Worm (Caenorhabditis elegans): Measurements from ENCODE around the gene Y56A3A.7.
A peak's percentile ranks its signal among the peaks of the same experiment; 100 is the strongest.

Y56A3A.7 gene

DNA sequence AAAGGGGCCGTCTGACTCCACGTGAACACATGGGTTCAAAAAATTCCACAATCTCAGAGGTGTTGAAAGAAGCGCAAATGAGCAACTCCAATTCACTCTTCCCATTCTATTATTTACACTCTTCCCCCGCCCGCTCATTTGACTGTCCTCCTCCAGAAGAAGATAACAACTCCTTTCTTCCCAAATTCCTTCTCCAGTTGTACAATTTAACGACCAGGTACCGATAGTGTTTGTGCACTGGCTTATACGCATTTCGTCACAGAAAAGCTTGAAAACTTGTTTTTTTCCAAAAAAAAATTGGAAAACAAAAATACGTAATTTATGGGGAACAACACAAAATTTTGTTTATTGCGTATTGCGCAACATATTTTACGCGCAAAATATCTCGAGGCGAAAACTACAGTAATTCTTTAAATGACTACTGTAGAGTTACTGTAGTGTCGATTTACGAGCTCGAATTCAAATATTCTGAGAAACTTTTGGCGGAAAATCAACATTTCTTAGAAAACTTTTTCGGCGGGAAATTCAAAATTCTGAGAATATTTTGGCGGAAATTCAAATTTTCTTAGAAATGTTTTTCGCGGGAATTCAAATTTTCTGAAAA lies 2.6 kb upstream of the Y56A3A.7 start:
- no peak for TF ChIP-seq W03F9.2 (tag; optimal IDR thresholded peaks at IDR 0.05)
- no peak for TF ChIP-seq dao-5 (tag; optimal IDR thresholded peaks at IDR 0.05)
- TF ChIP-seq him-1 (tag; optimal IDR thresholded peaks at IDR 0.05), result no peak

DNA sequence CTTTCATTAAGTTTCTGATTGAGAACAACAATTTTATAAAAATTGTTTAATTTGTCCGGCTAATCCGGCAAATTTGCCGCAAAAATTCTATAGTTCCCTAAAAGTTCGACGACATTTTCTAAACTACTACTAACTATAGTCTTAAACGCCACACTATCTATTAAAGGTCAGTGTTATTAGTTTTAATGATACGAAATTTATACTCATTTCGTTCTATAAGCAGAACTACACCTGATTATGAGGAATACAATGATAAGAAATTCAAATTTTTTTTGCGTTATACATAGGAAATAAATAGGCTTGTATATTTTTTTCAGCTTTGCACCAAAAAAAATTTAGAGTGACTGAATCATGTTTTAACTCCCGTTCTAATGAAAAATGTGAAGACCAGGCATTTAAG lies 1.6 kb upstream of the Y56A3A.7 start:
- TF ChIP-seq W03F9.2 (tag; optimal IDR thresholded peaks at IDR 0.05) (no peak), dao-5 (tag; optimal IDR thresholded peaks at IDR 0.05) (no peak), him-1 (tag; optimal IDR thresholded peaks at IDR 0.05) (no peak)

DNA sequence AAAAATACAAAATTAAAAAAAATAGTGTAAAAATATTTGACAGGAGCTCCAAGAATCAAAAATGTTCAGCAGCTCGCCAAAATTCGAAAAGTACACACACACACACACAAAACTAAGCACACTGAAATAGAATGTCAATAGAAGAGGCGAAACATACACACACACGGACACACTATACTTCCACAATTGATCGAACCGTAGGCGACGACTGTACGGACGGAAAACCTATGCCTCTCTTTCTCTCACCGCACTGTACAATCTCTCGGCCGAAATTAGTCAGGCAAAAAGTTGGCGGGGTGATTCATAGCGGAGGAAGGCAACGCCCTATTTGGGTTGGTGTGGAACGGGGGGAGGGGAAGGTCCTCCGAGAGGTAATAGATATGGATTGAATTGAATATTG lies 708 bp upstream of the Y56A3A.7 start:
- TF ChIP-seq W03F9.2 (tag; optimal IDR thresholded peaks at IDR 0.05) (no peak), him-1 (tag; optimal IDR thresholded peaks at IDR 0.05) (no peak), dao-5 (tag; optimal IDR thresholded peaks at IDR 0.05) (no peak)

ce11 chrIII:11946062-11946749 lies 613 bp downstream of the Y56A3A.7 start:
- TF ChIP-seq W03F9.2 (tag; optimal IDR thresholded peaks at IDR 0.05) (peak; percentile 74), him-1 (tag; optimal IDR thresholded peaks at IDR 0.05) (peak; percentile 89), dao-5 (tag; optimal IDR thresholded peaks at IDR 0.05) (no peak)

- TF ChIP-seq W03F9.2 (tag; optimal IDR thresholded peaks at IDR 0.05) (no peak), him-1 (tag; optimal IDR thresholded peaks at IDR 0.05) (no peak), dao-5 (tag; optimal IDR thresholded peaks at IDR 0.05) (no peak)
Measured at ce11 chrIII:11942664-11943063, 4.2 kb downstream of the Y56A3A.7 start.

DNA sequence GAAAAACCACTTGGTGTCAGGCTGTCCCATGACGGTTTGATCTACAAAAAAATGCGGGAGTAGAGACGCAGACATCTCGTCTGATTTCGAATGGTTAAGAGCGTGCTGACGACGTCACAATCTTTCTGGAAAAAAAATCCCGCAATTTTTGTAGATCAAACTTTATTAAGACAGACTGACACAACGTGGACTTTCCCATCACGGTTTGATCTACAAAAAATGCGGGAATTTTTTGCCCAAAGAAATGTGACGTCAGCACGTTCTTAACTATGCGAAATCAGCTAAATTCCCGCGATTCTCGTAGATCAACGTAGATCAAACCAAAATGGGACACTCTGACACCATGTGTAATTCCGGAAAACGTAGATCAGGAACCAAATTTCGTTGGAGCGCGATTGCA lies 8.3 kb downstream of the Y56A3A.7 start:
- TF ChIP-seq him-1 (tag; optimal IDR thresholded peaks at IDR 0.05), result no peak
- no peak for TF ChIP-seq W03F9.2 (tag; optimal IDR thresholded peaks at IDR 0.05)
- TF ChIP-seq dao-5 (tag; optimal IDR thresholded peaks at IDR 0.05), result no peak

DNA sequence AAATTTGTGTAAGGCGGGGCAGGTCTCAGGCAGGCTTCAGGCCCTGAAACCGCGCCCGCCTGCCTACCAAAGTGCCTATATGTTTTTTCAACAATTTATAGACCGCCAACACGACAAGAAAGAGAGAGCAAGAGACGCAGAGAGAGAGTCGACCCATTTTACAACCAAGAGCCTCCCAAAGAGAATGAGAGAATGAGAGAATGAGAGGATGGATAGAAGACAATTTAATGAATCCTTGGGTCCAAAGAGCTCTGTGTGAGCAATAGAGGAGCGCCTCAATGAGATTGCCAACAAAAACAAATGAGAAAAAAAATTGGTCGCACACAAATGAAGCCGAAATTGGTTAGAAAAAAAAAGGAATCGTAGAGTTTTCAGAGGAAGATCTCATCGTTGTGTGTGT lies 8.9 kb downstream of the Y56A3A.7 start:
- TF ChIP-seq him-1 (tag; optimal IDR thresholded peaks at IDR 0.05), result no peak
- no peak for TF ChIP-seq W03F9.2 (tag; optimal IDR thresholded peaks at IDR 0.05)
- no peak for TF ChIP-seq dao-5 (tag; optimal IDR thresholded peaks at IDR 0.05)

DNA sequence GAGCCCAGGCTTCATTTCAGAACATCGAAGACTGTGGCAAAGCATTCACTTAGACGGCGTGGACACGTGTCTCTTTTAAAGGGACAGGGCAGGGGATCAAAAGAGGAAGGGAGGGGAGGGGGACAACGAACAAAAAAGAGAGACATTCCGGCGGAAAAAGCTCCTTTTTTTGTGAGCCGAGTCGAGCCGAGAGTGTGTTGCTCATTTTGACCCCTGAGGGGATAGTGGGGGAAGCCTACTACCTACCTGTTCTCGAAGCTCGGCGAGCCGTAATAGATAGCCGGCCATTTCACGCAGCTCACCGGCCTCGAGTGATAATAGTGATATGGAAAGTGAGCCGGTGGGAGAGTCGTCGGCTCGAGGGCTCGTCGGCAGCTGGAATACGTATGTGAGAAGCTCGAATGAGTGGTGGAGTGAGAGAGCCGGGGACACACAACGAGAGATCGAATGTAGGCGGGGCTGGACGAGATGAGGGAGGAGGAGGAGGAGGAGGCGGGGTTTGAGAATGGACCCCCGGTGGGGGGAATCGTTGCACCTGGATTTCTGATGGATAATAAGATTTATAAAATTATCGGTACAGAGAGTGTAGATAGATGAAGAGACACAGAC lies 10.0 kb downstream of the Y56A3A.7 start:
- no peak for TF ChIP-seq dao-5 (tag; optimal IDR thresholded peaks at IDR 0.05)
- TF ChIP-seq W03F9.2 (tag; optimal IDR thresholded peaks at IDR 0.05), result no peak
- TF ChIP-seq him-1 (tag; optimal IDR thresholded peaks at IDR 0.05), result no peak

DNA sequence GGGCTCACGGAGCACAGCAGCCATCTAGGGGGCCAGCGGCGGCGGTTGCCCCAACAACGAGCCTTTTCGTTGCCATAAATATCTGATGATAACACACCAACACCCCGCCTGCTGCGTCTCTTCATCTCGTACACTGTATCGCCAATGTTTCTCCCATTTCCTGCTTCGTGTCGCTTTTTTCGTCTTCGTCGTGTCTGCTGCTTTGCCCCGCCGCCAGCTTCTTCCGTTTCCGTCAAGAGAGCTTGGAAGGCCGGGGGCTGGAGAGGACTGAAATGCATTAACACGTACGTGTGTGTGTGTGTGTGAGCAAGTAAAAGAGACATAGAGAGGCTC lies 10.9 kb downstream of the Y56A3A.7 start:
- TF ChIP-seq dao-5 (tag; optimal IDR thresholded peaks at IDR 0.05) (no peak), him-1 (tag; optimal IDR thresholded peaks at IDR 0.05) (no peak), W03F9.2 (tag; optimal IDR thresholded peaks at IDR 0.05) (no peak)

ce11 chrIII:11935032-11935947 lies 11.5 kb downstream of the Y56A3A.7 start:
- TF ChIP-seq W03F9.2 (tag; optimal IDR thresholded peaks at IDR 0.05) (no peak), dao-5 (tag; optimal IDR thresholded peaks at IDR 0.05) (no peak), him-1 (tag; optimal IDR thresholded peaks at IDR 0.05) (no peak)

DNA sequence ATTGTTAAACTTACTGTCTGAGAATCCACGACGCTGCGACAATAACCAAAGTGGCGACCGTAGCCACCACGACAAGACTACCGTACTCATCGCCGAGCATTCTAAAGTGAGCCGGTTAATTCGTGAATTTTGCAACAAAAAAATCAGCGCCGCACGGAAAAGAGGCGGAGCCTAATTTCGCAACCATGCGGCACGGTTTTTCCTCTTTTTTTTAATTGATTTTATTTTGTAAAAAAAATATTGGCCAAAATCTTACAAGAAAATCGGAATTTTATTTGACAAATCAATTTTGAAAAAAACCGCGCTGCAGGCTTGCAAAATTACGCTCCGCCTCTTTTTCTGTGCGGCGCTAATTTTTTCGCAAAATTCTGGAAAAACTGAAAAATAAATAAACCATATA lies 13.3 kb downstream of the Y56A3A.7 start, which contains the start of gene dolk-1:
Gene dolk-1, minus strand, starts transcription at position 101 of the 400 bp plus-strand sequence.
- TF ChIP-seq dao-5 (tag; optimal IDR thresholded peaks at IDR 0.05) (no peak), W03F9.2 (tag; optimal IDR thresholded peaks at IDR 0.05) (no peak)

ce11 chrIII:11931960-11932359 lies 14.9 kb downstream of the Y56A3A.7 start:
- TF ChIP-seq him-1 (tag; optimal IDR thresholded peaks at IDR 0.05) (no peak), W03F9.2 (tag; optimal IDR thresholded peaks at IDR 0.05) (no peak), dao-5 (tag; optimal IDR thresholded peaks at IDR 0.05) (no peak)

- TF ChIP-seq W03F9.2 (tag; optimal IDR thresholded peaks at IDR 0.05) (no peak), dao-5 (tag; optimal IDR thresholded peaks at IDR 0.05) (no peak), him-1 (tag; optimal IDR thresholded peaks at IDR 0.05) (no peak)
Measured at ce11 chrIII:11930899-11931298, 15.9 kb downstream of the Y56A3A.7 start.

DNA sequence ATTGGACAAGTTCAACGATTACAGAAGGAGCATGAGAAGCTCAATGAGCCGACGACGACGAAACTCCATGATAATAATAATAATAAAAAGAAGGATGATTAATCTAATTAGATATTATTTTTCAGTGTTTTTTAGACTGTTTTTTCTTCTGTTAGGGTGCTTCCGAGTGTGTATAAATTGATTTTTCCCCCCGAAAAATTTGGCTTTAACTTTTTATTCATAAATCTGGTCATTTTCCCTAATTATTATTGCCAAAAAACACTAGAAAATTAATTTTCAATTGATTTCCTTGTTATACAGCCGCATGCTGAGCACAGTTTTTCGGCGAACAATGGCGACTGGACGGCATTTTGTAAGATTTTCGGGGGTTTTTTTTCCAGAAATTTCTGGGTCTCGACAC lies 23.2 kb downstream of the Y56A3A.7 start, which contains the start of gene nft-1:
Gene nft-1, plus strand, starts transcription at position 301 of the 400 bp plus-strand sequence.
- TF ChIP-seq dao-5 (tag; optimal IDR thresholded peaks at IDR 0.05) (no peak), W03F9.2 (tag; optimal IDR thresholded peaks at IDR 0.05) (no peak), him-1 (tag; optimal IDR thresholded peaks at IDR 0.05) (no peak)
